Fruit fly (Drosophila melanogaster): Measurements from ENCODE around the gene Hers.

The Hers gene

dm6 chrX:19851989-19852307, 14.0 kb upstream of the Hers start, which contains the start of the genes pico and Nup205 (continued):
- TF ChIP-seq Atf3 (GFP tag; optimal IDR thresholded peaks at IDR 0.05) (no peak), CG17359 (tag; optimal IDR thresholded peaks at IDR 0.05) (no peak), cato (GFP tag; optimal IDR thresholded peaks at IDR 0.05; ENCODE audit: borderline replicate concordance) (no peak), CG17802 (tag; optimal IDR thresholded peaks at IDR 0.05) (no peak), Dp (GFP tag; optimal IDR thresholded peaks at IDR 0.05) (peak; percentile 72), CG14965 (GFP tag; optimal IDR thresholded peaks at IDR 0.05; ENCODE audit: borderline replicate concordance) (no peak), p53 (GFP tag; optimal IDR thresholded peaks at IDR 0.05) (peak; percentile 47), CG17186 (GFP tag; optimal IDR thresholded peaks at IDR 0.05) (peak; percentile 95), Gug (GFP tag; IDR thresholded peaks at IDR 0.05) (no peak), CG6683 (GFP tag; optimal IDR thresholded peaks at IDR 0.05) (no peak), YL-1 (GFP tag; optimal IDR thresholded peaks at IDR 0.05) (peak; percentile 45), CG6175 (GFP tag; IDR thresholded peaks at IDR 0.05) (no peak), fu2 (GFP tag; optimal IDR thresholded peaks at IDR 0.05) (no peak), Poxn (GFP tag; IDR thresholded peaks at IDR 0.05) (no peak), pan (optimal IDR thresholded peaks at IDR 0.05) (no peak), pan (GFP tag; optimal IDR thresholded peaks at IDR 0.05 in 1 of 2, IDR thresholded peaks at IDR 0.05 in 1 of 2) (peak in 1 of 2 experiments; percentile 13), CG2120 (GFP tag; optimal IDR thresholded peaks at IDR 0.05) (peak; percentile 54), CG1024 (GFP tag; IDR thresholded peaks at IDR 0.05) (no peak), CG15514 (GFP tag; optimal IDR thresholded peaks at IDR 0.05) (peak; percentile 94), CG17829 (tag; optimal IDR thresholded peaks at IDR 0.05) (peak; percentile 56), CG7928 (GFP tag; optimal IDR thresholded peaks at IDR 0.05) (peak; percentile 97), jigr1 (GFP tag; IDR thresholded peaks at IDR 0.05) (no peak), CG11560 (tag; IDR thresholded peaks at IDR 0.05) (peak; percentile 80), CG4404 (GFP tag; IDR thresholded peaks at IDR 0.05) (no peak), Ets65A (GFP tag) (peak; percentile 29), gt (GFP tag; IDR thresholded peaks at IDR 0.05) (no peak), CG4424 (GFP tag; optimal IDR thresholded peaks at IDR 0.05) (no peak), jumu (GFP tag; optimal IDR thresholded peaks at IDR 0.05) (peak; percentile 65), Eip74EF (GFP tag; optimal IDR thresholded peaks at IDR 0.05) (no peak), CG10147 (GFP tag; optimal IDR thresholded peaks at IDR 0.05) (no peak), CG8924 (tag; optimal IDR thresholded peaks at IDR 0.05) (no peak), z (GFP tag; IDR thresholded peaks at IDR 0.05) (no peak), CG13624 (GFP tag; optimal IDR thresholded peaks at IDR 0.05) (peak; percentile 62), org-1 (GFP tag; optimal IDR thresholded peaks at IDR 0.05) (no peak), chif (GFP tag; optimal IDR thresholded peaks at IDR 0.05) (peak in 1 of 2 experiments; percentile 57), CG33557 (GFP tag; optimal IDR thresholded peaks at IDR 0.05) (no peak), Xbp1 (GFP tag; optimal IDR thresholded peaks at IDR 0.05) (peak; percentile 42), HLHmδ (GFP tag; optimal IDR thresholded peaks at IDR 0.05) (peak; percentile 1), ro (GFP tag; IDR thresholded peaks at IDR 0.05) (no peak), CG11247 (GFP tag; IDR thresholded peaks at IDR 0.05) (0 out of 2 replicates have a peak, but pooled peaks have one; percentile 8), ash1 (GFP tag; optimal IDR thresholded peaks at IDR 0.05) (no peak), CG13894 (tag; optimal IDR thresholded peaks at IDR 0.05) (no peak), ara (GFP tag; IDR thresholded peaks at IDR 0.05) (0 out of 2 replicates have a peak, but pooled peaks have one; percentile 37), ab (GFP tag; optimal IDR thresholded peaks at IDR 0.05) (no peak), dmrt99B (tag; optimal IDR thresholded peaks at IDR 0.05) (no peak), lbe (GFP tag; optimal IDR thresholded peaks at IDR 0.05) (no peak), Trl (optimal IDR thresholded peaks at IDR 0.05) (no peak), Trl (GFP tag; optimal IDR thresholded peaks at IDR 0.05) (peak; percentile 30), CG12391 (tag; optimal IDR thresholded peaks at IDR 0.05) (peak; percentile 41), CG9727 (GFP tag; optimal IDR thresholded peaks at IDR 0.05) (peak; percentile 18), nmo (GFP tag; optimal IDR thresholded peaks at IDR 0.05) (peak; percentile 58)
